Fruit fly (Drosophila melanogaster) S2 (cell line): ENCODE measurements around the gene Myo31DF.

Experiments
- CG8478 ChIP-seq: fragments of >200 bp; optimal IDR thresholded peaks from 2 replicates; lab custom pipeline; 2018
- CTCF ChIP-seq, 2 experiments: fragments of >200 bp; optimal IDR thresholded peaks; 2 replicates each; lab custom pipeline; 2018

- TF ChIP-seq CG8478 (no peak), CTCF (optimal IDR thresholded peaks at IDR 0.05; lab: Kevin White, UChicago) (no peak)
These were observed 10.0 kb upstream of the Myo31DF start for dm6 chr2L:10516470-10517048.
